Fruit fly (Drosophila melanogaster) whole organism, embryonic: ENCODE data around the gene CG34453.

Source experiments
- Atf-2 ChIP-seq: fragments of 200-800 bp; sonication (Bioruptor generic); optimal IDR thresholded peaks from 2 replicates; lab custom pipeline; 2016; ENCODE audit warnings: missing biosample characterization, missing genetic modification characterization
- B-H1 ChIP-seq: fragments of 200-800 bp; sonication (Bioruptor generic); IDR thresholded peaks from 3 replicates; pipeline ENCODE4 v1.3.6; 2022; ENCODE audit warnings: missing biosample characterization, missing genetic modification characterization
- CG10462 ChIP-seq: fragments of 200-800 bp; sonication (Bioruptor generic); optimal IDR thresholded peaks from 2 replicates; lab custom pipeline; 2016; ENCODE audit warnings: missing biosample characterization, missing genetic modification characterization
- CG10979 ChIP-seq: fragments of 200-800 bp; sonication (Bioruptor generic); optimal IDR thresholded peaks from 2 replicates; lab custom pipeline; 2018; ENCODE audit warnings: missing biosample characterization, mild to moderate bottlenecking, missing genetic modification characterization, moderate library complexity
- CG14710 ChIP-seq: fragments of 200-800 bp; sonication (Bioruptor generic); optimal IDR thresholded peaks from 3 replicates; lab custom pipeline; 2019; ENCODE audit warnings: missing biosample characterization, mild to moderate bottlenecking, missing genetic modification characterization, moderate library complexity
- CG15601 ChIP-seq: fragments of 200-800 bp; sonication (Bioruptor generic); optimal IDR thresholded peaks from 3 replicates; lab custom pipeline; 2019; ENCODE audit warnings: missing biosample characterization, mild to moderate bottlenecking, missing genetic modification characterization, moderate library complexity
- CG1602 ChIP-seq: fragments of 200-800 bp; sonication (Bioruptor generic); optimal IDR thresholded peaks from 3 replicates; lab custom pipeline; 2016; ENCODE audit warnings: missing biosample characterization, missing genetic modification characterization
- CG18764 ChIP-seq: fragments of 200-800 bp; sonication (Bioruptor generic); optimal IDR thresholded peaks from 3 replicates; lab custom pipeline; 2016; ENCODE audit warnings: missing biosample characterization, missing genetic modification characterization
- CG2199 ChIP-seq: fragments of 200-800 bp; sonication (Bioruptor generic); IDR thresholded peaks from 3 replicates; pipeline ENCODE4 v1.3.6; 2022; ENCODE audit warnings: missing biosample characterization, missing genetic modification characterization
- CG32767 ChIP-seq: fragments of 200-800 bp; sonication (Bioruptor generic); IDR thresholded peaks from 2 replicates; pipeline ENCODE4 v1.3.6; 2022; ENCODE audit warnings: missing biosample characterization, missing genetic modification characterization
- CG34376 ChIP-seq: fragments of 200-800 bp; sonication (Bioruptor generic); optimal IDR thresholded peaks from 2 replicates; lab custom pipeline; 2018; ENCODE audit warnings: missing biosample characterization, mild to moderate bottlenecking, missing genetic modification characterization
- CG4424 ChIP-seq: fragments of 200-800 bp; sonication (Bioruptor generic); optimal IDR thresholded peaks from 3 replicates; lab custom pipeline; 2016; ENCODE audit warnings: missing biosample characterization, missing genetic modification characterization
- CG6272 ChIP-seq: fragments of 200-800 bp; sonication (Bioruptor generic); IDR thresholded peaks from 2 replicates; pipeline ENCODE4 v1.3.6; 2022; ENCODE audit warnings: missing biosample characterization, missing genetic modification characterization
- CG6765 ChIP-seq: fragments of 200-800 bp; sonication (Bioruptor generic); optimal IDR thresholded peaks from 3 replicates; lab custom pipeline; 2017; ENCODE audit warnings: missing biosample characterization, mild to moderate bottlenecking, missing genetic modification characterization
- CG7556 ChIP-seq: fragments of 200-800 bp; sonication (Bioruptor generic); optimal IDR thresholded peaks from 2 replicates; lab custom pipeline; 2017; ENCODE audit warnings: missing biosample characterization, mild to moderate bottlenecking, missing genetic modification characterization
- CG8290 ChIP-seq, 3 experiments: fragments of 200-800 bp; sonication (Bioruptor generic); optimal IDR thresholded peaks; 2 replicates each; lab custom pipeline; 2016 to 2019; ENCODE audit warnings: missing biosample characterization in 3 of 3, missing genetic modification characterization in 3 of 3, mild to moderate bottlenecking in 2 of 3, moderate library complexity in 1 of 3
- H15 ChIP-seq: fragments of 200-800 bp; sonication (Bioruptor generic); IDR thresholded peaks from 3 replicates; pipeline ENCODE4 v1.3.6; 2022; ENCODE audit warnings: missing biosample characterization, missing genetic modification characterization
- HHEX ChIP-seq: fragments of 200-800 bp; sonication (Bioruptor generic); optimal IDR thresholded peaks from 3 replicates; lab custom pipeline; 2017; ENCODE audit warnings: missing biosample characterization, mild to moderate bottlenecking, missing genetic modification characterization, missing genetic modification reagents
- HLH3B ChIP-seq: fragments of 200-800 bp; sonication (Bioruptor generic); IDR thresholded peaks from 2 replicates; pipeline ENCODE4 v1.3.6; 2022; ENCODE audit warnings: missing biosample characterization, missing genetic modification characterization
- Max ChIP-seq: fragments of 200-800 bp; sonication (Bioruptor generic); optimal IDR thresholded peaks from 2 replicates; lab custom pipeline; 2016; ENCODE audit warnings: missing biosample characterization, mild to moderate bottlenecking, missing genetic modification characterization
- Meics ChIP-seq: fragments of 200-800 bp; sonication (Bioruptor generic); optimal IDR thresholded peaks from 2 replicates; lab custom pipeline; 2017; ENCODE audit warnings: missing biosample characterization, mild to moderate bottlenecking, missing genetic modification characterization
- Nf-YB ChIP-seq: fragments of 200-800 bp; sonication (Bioruptor generic); optimal IDR thresholded peaks from 3 replicates; lab custom pipeline; 2019; ENCODE audit warnings: missing biosample characterization, mild to moderate bottlenecking, missing genetic modification characterization, moderate library complexity
- NfI ChIP-seq: fragments of 200-800 bp; sonication (Bioruptor generic); optimal IDR thresholded peaks from 3 replicates; lab custom pipeline; 2018; ENCODE audit warnings: missing biosample characterization, mild to moderate bottlenecking, missing genetic modification characterization, moderate library complexity
- Oli ChIP-seq: fragments of 200-800 bp; sonication (Bioruptor generic); optimal IDR thresholded peaks from 2 replicates; lab custom pipeline; 2018; ENCODE audit warnings: missing biosample characterization, mild to moderate bottlenecking, missing genetic modification characterization, moderate library complexity
- Scr ChIP-seq: fragments of 200-800 bp; sonication (Bioruptor generic); IDR thresholded peaks from 2 replicates; pipeline ENCODE4 v1.3.6; 2022; ENCODE audit warnings: missing biosample characterization, missing genetic modification characterization; ENCODE audit not compliant: partially characterized antibody
- Sox100B ChIP-seq: fragments of 200-800 bp; sonication (Bioruptor generic); optimal IDR thresholded peaks from 3 replicates; lab custom pipeline; 2018; ENCODE audit warnings: missing biosample characterization, mild to moderate bottlenecking, missing genetic modification characterization
- Tbp ChIP-seq: fragments of >200 bp; optimal IDR thresholded peaks from 2 replicates; lab custom pipeline; 2018; ENCODE audit warnings: missing biosample characterization, missing genetic modification characterization
- ab ChIP-seq: fragments of 200-800 bp; sonication (Bioruptor generic); optimal IDR thresholded peaks from 2 replicates; lab custom pipeline; 2016; ENCODE audit warnings: missing biosample characterization, missing genetic modification characterization
- abd-A ChIP-seq: fragments of 200-800 bp; sonication (Bioruptor generic); optimal IDR thresholded peaks from 3 replicates; lab custom pipeline; 2019; ENCODE audit warnings: missing biosample characterization, mild to moderate bottlenecking, missing genetic modification characterization, moderate library complexity
- al ChIP-seq: fragments of 200-800 bp; sonication (Bioruptor generic); IDR thresholded peaks from 2 replicates; pipeline ENCODE4 v1.3.6; 2022; ENCODE audit warnings: missing biosample characterization, missing genetic modification characterization
- amos ChIP-seq: fragments of 200-800 bp; sonication (Bioruptor generic); IDR thresholded peaks from 2 replicates; pipeline ENCODE4 v1.3.6; 2022; ENCODE audit warnings: missing biosample characterization, missing genetic modification characterization; ENCODE audit not compliant: partially characterized antibody
- bowl ChIP-seq: fragments of 200-800 bp; sonication (Bioruptor generic); IDR thresholded peaks from 2 replicates; pipeline ENCODE4 v1.3.6; 2022; ENCODE audit warnings: missing biosample characterization, missing genetic modification characterization
- cad ChIP-seq: fragments of >200 bp; optimal IDR thresholded peaks from 2 replicates; lab custom pipeline; 2017; ENCODE audit warnings: missing biosample characterization, missing genetic modification characterization
- dan ChIP-seq: fragments of 200-800 bp; sonication (Bioruptor generic); IDR thresholded peaks from 2 replicates; pipeline ENCODE4 v1.3.6; 2022; ENCODE audit warnings: missing biosample characterization, missing genetic modification characterization
- fd102C ChIP-seq: fragments of 200-800 bp; sonication (Bioruptor generic); optimal IDR thresholded peaks from 2 replicates; lab custom pipeline; 2018; ENCODE audit warnings: missing biosample characterization, mild to moderate bottlenecking, missing genetic modification characterization, moderate library complexity
- grau ChIP-seq: fragments of 200-800 bp; optimal IDR thresholded peaks from 3 replicates; lab custom pipeline; 2019; ENCODE audit warnings: missing biosample characterization, mild to moderate bottlenecking, missing genetic modification characterization, moderate library complexity
- ind ChIP-seq: fragments of 200-800 bp; sonication (Bioruptor generic); optimal IDR thresholded peaks from 3 replicates; lab custom pipeline; 2016; ENCODE audit warnings: missing biosample characterization, missing genetic modification characterization
- jumu ChIP-seq: fragments of 200-800 bp; sonication (Bioruptor generic); optimal IDR thresholded peaks from 3 replicates; lab custom pipeline; 2016; ENCODE audit warnings: missing biosample characterization, missing genetic modification characterization
- lilli ChIP-seq: fragments of 200-800 bp; sonication (Bioruptor generic); optimal IDR thresholded peaks from 3 replicates; lab custom pipeline; 2016; ENCODE audit warnings: missing biosample characterization, missing genetic modification characterization
- lmd ChIP-seq: fragments of 200-800 bp; sonication (Bioruptor generic); IDR thresholded peaks from 2 replicates; pipeline ENCODE4 v1.3.6; 2022; ENCODE audit warnings: missing biosample characterization, missing genetic modification characterization
- onecut ChIP-seq: fragments of 200-800 bp; sonication (Bioruptor generic); IDR thresholded peaks from 2 replicates; pipeline ENCODE4 v1.3.6; 2022; ENCODE audit warnings: missing biosample characterization, missing genetic modification characterization
- peb ChIP-seq: fragments of 200-800 bp; sonication (Bioruptor generic); IDR thresholded peaks from 2 replicates; pipeline ENCODE4 v1.3.6; 2022; ENCODE audit warnings: missing biosample characterization, missing genetic modification characterization
- salm ChIP-seq: fragments of 200-800 bp; sonication (Bioruptor generic); optimal IDR thresholded peaks from 2 replicates; lab custom pipeline; 2018; ENCODE audit warnings: missing biosample characterization, mild to moderate bottlenecking, missing genetic modification characterization
- seq ChIP-seq: fragments of 200-800 bp; sonication (Bioruptor generic); IDR thresholded peaks from 2 replicates; pipeline ENCODE4 v1.3.6; 2022; ENCODE audit warnings: missing biosample characterization, missing genetic modification characterization
- sima ChIP-seq: fragments of 200-800 bp; sonication (Bioruptor generic); optimal IDR thresholded peaks from 2 replicates; lab custom pipeline; 2016; ENCODE audit warnings: missing biosample characterization, missing genetic modification characterization
- sqz ChIP-seq: fragments of 200-800 bp; sonication (Bioruptor generic); optimal IDR thresholded peaks from 3 replicates; lab custom pipeline; 2018; ENCODE audit warnings: missing biosample characterization, mild to moderate bottlenecking, missing genetic modification characterization
- tgo ChIP-seq: fragments of 200-800 bp; sonication (Bioruptor generic); IDR thresholded peaks from 3 replicates; pipeline ENCODE4 v1.3.6; 2022; ENCODE audit warnings: missing biosample characterization, missing genetic modification characterization
- vvl ChIP-seq: fragments of 200-800 bp; sonication (Bioruptor generic); IDR thresholded peaks from 2 replicates; pipeline ENCODE4 v1.3.6; 2022; ENCODE audit warnings: missing biosample characterization, missing genetic modification characterization
- z ChIP-seq: fragments of 200-800 bp; sonication (Bioruptor generic); IDR thresholded peaks from 3 replicates; pipeline ENCODE4 v1.3.6; 2022; ENCODE audit warnings: missing biosample characterization, missing genetic modification characterization
- zen ChIP-seq: fragments of 200-800 bp; sonication (Bioruptor generic); optimal IDR thresholded peaks from 3 replicates; lab custom pipeline; 2018; ENCODE audit warnings: missing biosample characterization, mild to moderate bottlenecking, missing genetic modification characterization, moderate library complexity

The CG34453 gene

dm6 chr3L:264378-265151 is 31.4 kb upstream of the CG34453 start, which contains the start of the genes Tudor-SN and mRpL17 (continued):
- TF ChIP-seq H15 (GFP tag; lab: Robert Waterston, UW): no peak
- TF ChIP-seq dan (GFP tag; lab: Robert Waterston, UW): no peak
- peak; percentile 34 for TF ChIP-seq CG7556 (GFP tag; lab: Kevin White, UChicago)
- peak; percentile 93 for TF ChIP-seq CG14710
- TF ChIP-seq CG15601: peak; percentile 25
- TF ChIP-seq salm (tag; lab: Kevin White, UChicago): no peak
- no peak for TF ChIP-seq seq (GFP tag; lab: Robert Waterston, UW)
- no peak for TF ChIP-seq abd-A (tag; lab: Kevin White, UChicago)
- no peak for TF ChIP-seq onecut (GFP tag; lab: Robert Waterston, UW)
- TF ChIP-seq CG6272 (GFP tag; lab: Robert Waterston, UW): peak; percentile 67; the same call in 1 of the 2 replicates
- no peak for TF ChIP-seq HHEX (GFP tag; lab: Kevin White, UChicago)
- peak; percentile 19; the same call in 1 of the 2 replicates for TF ChIP-seq al (GFP tag; lab: Robert Waterston, UW)
- TF ChIP-seq Tbp (GFP tag; lab: Kevin White, UChicago): no peak
- peak; percentile 42 for TF ChIP-seq lilli (GFP tag; lab: Kevin White, UChicago)
- TF ChIP-seq cad: no peak
- no peak for TF ChIP-seq CG2199 (GFP tag; lab: Robert Waterston, UW)
- TF ChIP-seq Oli: no peak
- TF ChIP-seq Scr (GFP tag; lab: Robert Waterston, UW): peak; percentile 97
- peak; percentile 64 for TF ChIP-seq Sox100B
- peak; percentile 52 for TF ChIP-seq Max
- no peak for TF ChIP-seq bowl (GFP tag; lab: Robert Waterston, UW)
- peak; percentile 99 for TF ChIP-seq amos
- peak; percentile 62 for TF ChIP-seq zen (tag; lab: Kevin White, UChicago)
- TF ChIP-seq NfI (GFP tag; lab: Kevin White, UChicago): peak; percentile 24
- peak; percentile 60 for TF ChIP-seq sqz (GFP tag; lab: Kevin White, UChicago)
- TF ChIP-seq B-H1 (GFP tag; lab: Robert Waterston, UW): no peak
- TF ChIP-seq fd102C (GFP tag; lab: Kevin White, UChicago): no peak
- no peak for TF ChIP-seq Nf-YB (GFP tag; lab: Kevin White, UChicago)
- TF ChIP-seq sima (GFP tag; lab: Kevin White, UChicago): no peak
- peak; percentile 38 for TF ChIP-seq CG10462
- peak; percentile 23 for TF ChIP-seq CG10979 (tag; lab: Kevin White, UChicago)
- TF ChIP-seq ind: peak; percentile 51
- peak; percentile 21 for TF ChIP-seq CG8290 (GFP tag; optimal IDR thresholded peaks at IDR 0.05; lab: Kevin White, UChicago)
- peak in 1 of 2 experiments; percentile 35 for TF ChIP-seq CG8290 (tag; optimal IDR thresholded peaks at IDR 0.05; lab: Kevin White, UChicago)
- TF ChIP-seq z (GFP tag; lab: Robert Waterston, UW): no peak
- TF ChIP-seq CG34376 (GFP tag; lab: Kevin White, UChicago): peak; percentile 11
- TF ChIP-seq HLH3B (GFP tag; lab: Robert Waterston, UW): no peak
- peak; percentile 21 for TF ChIP-seq vvl (GFP tag; lab: Robert Waterston, UW)
- peak; percentile 17 for TF ChIP-seq CG6765 (GFP tag; lab: Kevin White, UChicago)
- TF ChIP-seq jumu (GFP tag; lab: Kevin White, UChicago): no peak
- peak; percentile 60 for TF ChIP-seq CG4424 (GFP tag; lab: Kevin White, UChicago)
- TF ChIP-seq Meics (GFP tag; lab: Kevin White, UChicago): peak; percentile 39
- TF ChIP-seq CG1602: peak; percentile 17
- TF ChIP-seq peb (GFP tag; lab: Robert Waterston, UW): no peak
- TF ChIP-seq CG32767 (GFP tag; lab: Robert Waterston, UW): no peak
- TF ChIP-seq grau: peak; percentile 46
- TF ChIP-seq ab: no peak
- no peak; the same call in 1 of the 2 replicates for TF ChIP-seq lmd (GFP tag; lab: Robert Waterston, UW)
- TF ChIP-seq tgo (GFP tag; lab: Robert Waterston, UW): peak; percentile 21; the same call in 1 of the 3 replicates
- no peak for TF ChIP-seq CG18764 (GFP tag; lab: Kevin White, UChicago)
- TF ChIP-seq Atf-2 (GFP tag; lab: Kevin White, UChicago): no peak
